Fruit fly (Drosophila melanogaster): Measurements from ENCODE around the gene nan.

Gene nan

dm6 chr3L:14160436-14160835, 29.0 kb downstream of the nan start:
- TF ChIP-seq Dll (optimal IDR thresholded peaks at IDR 0.05): no peak
- TF ChIP-seq CG8478 (optimal IDR thresholded peaks at IDR 0.05): no peak
- TF ChIP-seq EcR (GFP tag; optimal IDR thresholded peaks at IDR 0.05): no peak

dm6 chr3L:14157919-14158541, 31.4 kb downstream of the nan start:
- no peak for TF ChIP-seq Dll (optimal IDR thresholded peaks at IDR 0.05)
- TF ChIP-seq pan (optimal IDR thresholded peaks at IDR 0.05): no peak
- no peak for TF ChIP-seq usp (GFP tag; optimal IDR thresholded peaks at IDR 0.05)
- no peak for TF ChIP-seq EcR (GFP tag; optimal IDR thresholded peaks at IDR 0.05)
- no peak for TF ChIP-seq psq (optimal IDR thresholded peaks at IDR 0.05)
- TF ChIP-seq CG8478 (optimal IDR thresholded peaks at IDR 0.05): no peak

dm6 chr3L:14154940-14155339, 34.5 kb downstream of the nan start:
- TF ChIP-seq pan (optimal IDR thresholded peaks at IDR 0.05): no peak
- no peak for TF ChIP-seq psq (optimal IDR thresholded peaks at IDR 0.05)
- no peak for TF ChIP-seq Dll (optimal IDR thresholded peaks at IDR 0.05)
- TF ChIP-seq usp (GFP tag; optimal IDR thresholded peaks at IDR 0.05): no peak
- TF ChIP-seq EcR (GFP tag; optimal IDR thresholded peaks at IDR 0.05): no peak
- no peak for TF ChIP-seq CG8478 (optimal IDR thresholded peaks at IDR 0.05)

- TF ChIP-seq usp (GFP tag; optimal IDR thresholded peaks at IDR 0.05) (no peak), EcR (GFP tag; optimal IDR thresholded peaks at IDR 0.05) (no peak), Dll (optimal IDR thresholded peaks at IDR 0.05) (no peak), psq (optimal IDR thresholded peaks at IDR 0.05) (no peak), CG8478 (optimal IDR thresholded peaks at IDR 0.05) (no peak), pan (optimal IDR thresholded peaks at IDR 0.05) (no peak)
These were observed 35.8 kb downstream of the nan start for dm6 chr3L:14153644-14154043.

dm6 chr3L:14152608-14153007, 36.8 kb downstream of the nan start:
- TF ChIP-seq EcR (GFP tag; optimal IDR thresholded peaks at IDR 0.05) (no peak), pan (optimal IDR thresholded peaks at IDR 0.05) (no peak), psq (optimal IDR thresholded peaks at IDR 0.05) (no peak), usp (GFP tag; optimal IDR thresholded peaks at IDR 0.05) (no peak), Dll (optimal IDR thresholded peaks at IDR 0.05) (no peak), CG8478 (optimal IDR thresholded peaks at IDR 0.05) (no peak)

- TF ChIP-seq usp (GFP tag; optimal IDR thresholded peaks at IDR 0.05) (no peak), CG8478 (optimal IDR thresholded peaks at IDR 0.05) (no peak), pan (optimal IDR thresholded peaks at IDR 0.05) (no peak), Dll (optimal IDR thresholded peaks at IDR 0.05) (no peak), EcR (GFP tag; optimal IDR thresholded peaks at IDR 0.05) (no peak)
These were observed 38.0 kb downstream of the nan start for dm6 chr3L:14151447-14151846.

- TF ChIP-seq Dll (optimal IDR thresholded peaks at IDR 0.05) (no peak), pan (optimal IDR thresholded peaks at IDR 0.05) (no peak), psq (optimal IDR thresholded peaks at IDR 0.05) (no peak), CG8478 (optimal IDR thresholded peaks at IDR 0.05) (no peak)
These were observed 39.3 kb downstream of the nan start for dm6 chr3L:14150141-14150556.

dm6 chr3L:14146386-14146785, 43.1 kb downstream of the nan start:
- no peak for TF ChIP-seq pan (optimal IDR thresholded peaks at IDR 0.05)

- TF ChIP-seq CG8478 (optimal IDR thresholded peaks at IDR 0.05): no peak
- TF ChIP-seq EcR (GFP tag; optimal IDR thresholded peaks at IDR 0.05): no peak
- TF ChIP-seq psq (optimal IDR thresholded peaks at IDR 0.05): no peak
- no peak for TF ChIP-seq usp (GFP tag; optimal IDR thresholded peaks at IDR 0.05)
- no peak for TF ChIP-seq Dll (optimal IDR thresholded peaks at IDR 0.05)
- no peak for TF ChIP-seq pan (optimal IDR thresholded peaks at IDR 0.05)
These were observed 43.7 kb downstream of the nan start for dm6 chr3L:14145666-14146314.

Data from whole organism.